Worm (Caenorhabditis elegans) whole organism, young adult: Measurements from ENCODE around the gene T04C4.3.

Source experiments
- F33H1.4 ChIP-seq: fragments of 200-800 bp; sonication (Bioruptor generic); IDR thresholded peaks from 2 replicates; pipeline ENCODE4 v1.3.6; 2022; ENCODE audit warnings: missing genetic modification reagents, missing genetic modification characterization, missing compliant biosample characterization
- Y79H2A.3 ChIP-seq: fragments of 200-800 bp; sonication (Bioruptor generic); conservative IDR thresholded peaks from 2 replicates; pipeline ENCODE4 v1.3.6; 2022; ENCODE audit warnings: missing genetic modification reagents, missing genetic modification characterization, missing compliant biosample characterization
- ama-1 ChIP-seq, 3 experiments: fragments of 150-350 bp in 1 of 3; sonication (generic microtip) in 2 of 3; optimal IDR thresholded peaks; 2 replicates each; lab custom pipeline; 2014 to 2018; ENCODE audit warnings: missing biosample characterization in 2 of 3, missing genetic modification characterization in 2 of 3, missing genetic modification reagents in 2 of 3
- dpl-1 ChIP-seq: fragments of 150-350 bp; optimal IDR thresholded peaks from 2 replicates; lab custom pipeline; 2014; ENCODE audit warnings: missing biosample characterization, missing genetic modification reagents, missing genetic modification characterization
- egrh-3 ChIP-seq: fragments of 200-800 bp; sonication (Bioruptor generic); IDR thresholded peaks from 2 replicates; pipeline ENCODE4 v1.3.6; 2022; ENCODE audit warnings: missing genetic modification reagents, missing genetic modification characterization, missing compliant biosample characterization
- him-1 ChIP-seq: sonication (generic microtip); optimal IDR thresholded peaks from 2 replicates; lab custom pipeline; 2016; ENCODE audit warnings: missing genotype, missing genetic modification reagents, missing genetic modification characterization, missing compliant biosample characterization
- hmg-20 ChIP-seq: fragments of 200-800 bp; sonication (Bioruptor generic); IDR thresholded peaks from 2 replicates; pipeline ENCODE4 v1.3.6; 2022; ENCODE audit warnings: missing genetic modification reagents, missing genetic modification characterization, missing compliant biosample characterization
- nhr-120 ChIP-seq: fragments of 200-800 bp; sonication (Bioruptor generic); IDR thresholded peaks from 2 replicates; pipeline ENCODE4 v1.3.6; 2022; ENCODE audit warnings: missing genetic modification characterization, missing compliant biosample characterization
- nhr-90 ChIP-seq: sonication (generic microtip); optimal IDR thresholded peaks from 2 replicates; lab custom pipeline; 2016; ENCODE audit warnings: missing genotype, mild to moderate bottlenecking, missing genetic modification characterization, missing compliant biosample characterization
- pha-4 ChIP-seq: fragments of 150-350 bp; sonication (generic microtip); optimal IDR thresholded peaks from 2 replicates; lab custom pipeline; 2014; ENCODE audit warnings: missing biosample characterization, missing genetic modification reagents, missing genetic modification characterization
- repo-1 ChIP-seq: sonication (generic microtip); optimal IDR thresholded peaks from 2 replicates; lab custom pipeline; 2017; ENCODE audit warnings: mild to moderate bottlenecking, missing genetic modification characterization, missing compliant biosample characterization
- snpc-4 ChIP-seq, 5 experiments: fragments of 150-350 bp in 1 of 5; sonication (generic microtip) in 4 of 5; optimal IDR thresholded peaks; 2 replicates each; lab custom pipeline; 2014 to 2018; ENCODE audit warnings: missing genetic modification characterization in 5 of 5, missing biosample characterization in 3 of 5, antibody characterized with exemption in 2 of 5, mild to moderate bottlenecking in 2 of 5, missing compliant biosample characterization in 2 of 5, missing genotype in 2 of 5, moderate library complexity in 2 of 5, missing genetic modification reagents in 1 of 5
- tbp1 ChIP-seq: fragments of 200-800 bp; sonication (Bioruptor generic); optimal IDR thresholded peaks from 2 replicates; lab custom pipeline; 2018; ENCODE audit warnings: mild to moderate bottlenecking, missing genetic modification characterization, missing compliant biosample characterization
- ztf-22 ChIP-seq: fragments of 200-800 bp; sonication (Bioruptor generic); optimal IDR thresholded peaks from 2 replicates; lab custom pipeline; 2018; ENCODE audit warnings: mild to moderate bottlenecking, missing genetic modification characterization, moderate library complexity, missing compliant biosample characterization

DNA sequence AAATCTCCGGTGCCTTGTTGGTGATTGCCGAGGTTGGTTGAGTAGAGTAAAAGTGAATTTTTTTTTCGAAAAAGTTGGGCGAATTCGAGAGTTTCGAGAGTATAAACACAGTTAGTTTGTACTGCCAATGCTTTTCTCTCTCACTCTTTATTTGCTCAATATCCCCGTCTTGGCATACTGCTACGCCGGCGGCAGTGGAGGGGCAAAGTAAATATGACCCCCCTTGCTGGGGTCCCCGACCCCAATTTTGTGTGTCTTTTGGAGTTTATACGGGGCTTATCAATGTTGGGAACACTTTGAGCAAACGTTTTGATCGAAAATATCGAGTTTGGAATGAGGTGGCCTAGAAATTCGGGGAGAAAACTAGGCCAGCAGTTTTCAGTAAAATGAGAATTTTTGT lies 48.1 kb downstream of the T04C4.3 start, which contains the start of gene C54E4.4:
- TF ChIP-seq nhr-90 (tag; lab: Kevin White, UChicago) = no peak
- TF ChIP-seq snpc-4 (GFP tag; optimal IDR thresholded peaks at IDR 0.05; lab: Kevin White, UChicago) = no peak
- TF ChIP-seq snpc-4 (tag; optimal IDR thresholded peaks at IDR 0.05; lab: Kevin White, UChicago) = no peak
- no peak for TF ChIP-seq Y79H2A.3 (GFP tag; lab: Robert Waterston, UW)
- TF ChIP-seq him-1 (tag; lab: Kevin White, UChicago) = no peak
- TF ChIP-seq dpl-1 (GFP tag; lab: Kevin White, UChicago) = no peak
- TF ChIP-seq F33H1.4 (GFP tag; lab: Robert Waterston, UW) = no peak
- TF ChIP-seq tbp1 (GFP tag; lab: Kevin White, UChicago) = no peak
- no peak for TF ChIP-seq ama-1 (optimal IDR thresholded peaks at IDR 0.05; lab: Kevin White, UChicago)
- no peak for TF ChIP-seq ama-1 (GFP tag; optimal IDR thresholded peaks at IDR 0.05; lab: Kevin White, UChicago)
- TF ChIP-seq hmg-20 = no peak
- no peak for TF ChIP-seq nhr-120 (GFP tag; lab: Robert Waterston, UW)
- no peak for TF ChIP-seq ztf-22
- TF ChIP-seq repo-1 (tag; lab: Kevin White, UChicago) = no peak
- no peak for TF ChIP-seq pha-4 (tag; lab: Kevin White, UChicago)
- TF ChIP-seq egrh-3 (GFP tag; lab: Robert Waterston, UW) = no peak
